Worm (Caenorhabditis elegans): Measurements from ENCODE around the gene F55B11.5.

The F55B11.5 gene

ce11 chrIV:14413386-14413785, 14.1 kb upstream of the F55B11.5 start:
- no peak for TF ChIP-seq drap-1 (GFP tag; optimal IDR thresholded peaks at IDR 0.05)
- no peak for TF ChIP-seq ceh-83 (GFP tag; optimal IDR thresholded peaks at IDR 0.05)
- TF ChIP-seq elt-1 (tag; optimal IDR thresholded peaks at IDR 0.05; ENCODE audit: borderline replicate concordance, insufficient read depth): no peak
- TF ChIP-seq ces-1 (GFP tag; optimal IDR thresholded peaks at IDR 0.05): no peak
- TF ChIP-seq ham-2 (GFP tag; optimal IDR thresholded peaks at IDR 0.05): no peak
- no peak for TF ChIP-seq nhr-76 (tag; optimal IDR thresholded peaks at IDR 0.05)
- no peak for TF ChIP-seq snpc-4 (tag; optimal IDR thresholded peaks at IDR 0.05)
- no peak for TF ChIP-seq nhr-28 (tag; optimal IDR thresholded peaks at IDR 0.05)
- no peak for TF ChIP-seq unc-39 (tag; optimal IDR thresholded peaks at IDR 0.05)
- TF ChIP-seq hlh-1 (tag; optimal IDR thresholded peaks at IDR 0.05): no peak
- no peak for TF ChIP-seq sem-2 (GFP tag; optimal IDR thresholded peaks at IDR 0.05)
- no peak for TF ChIP-seq pha-4 (tag; optimal IDR thresholded peaks at IDR 0.05)
- TF ChIP-seq M03D4.4 (tag; optimal IDR thresholded peaks at IDR 0.05): no peak

ce11 chrIV:14414200-14414599, 13.3 kb upstream of the F55B11.5 start:
- TF ChIP-seq nhr-237 (tag; optimal IDR thresholded peaks at IDR 0.05) (no peak), zip-8 (tag; optimal IDR thresholded peaks at IDR 0.05) (no peak), lsy-2 (tag; optimal IDR thresholded peaks at IDR 0.05) (no peak), elt-3 (tag; optimal IDR thresholded peaks at IDR 0.05) (no peak), pha-4 (tag; optimal IDR thresholded peaks at IDR 0.05) (no peak), nhr-12 (tag; optimal IDR thresholded peaks at IDR 0.05) (no peak), ceh-39 (tag; optimal IDR thresholded peaks at IDR 0.05) (no peak), mep-1 (tag; optimal IDR thresholded peaks at IDR 0.05) (no peak), snpc-4 (tag; optimal IDR thresholded peaks at IDR 0.05) (no peak), tbx-8 (GFP tag; optimal IDR thresholded peaks at IDR 0.05) (no peak), unc-39 (tag; optimal IDR thresholded peaks at IDR 0.05) (no peak), ztf-11 (tag; optimal IDR thresholded peaks at IDR 0.05) (no peak), bed-3 (GFP tag; optimal IDR thresholded peaks at IDR 0.05) (no peak), ceh-83 (GFP tag; optimal IDR thresholded peaks at IDR 0.05) (no peak), ceh-43 (GFP tag; optimal IDR thresholded peaks at IDR 0.05) (no peak), unc-120 (tag; optimal IDR thresholded peaks at IDR 0.05; ENCODE audit: poor library complexity, severe bottlenecking) (no peak), nhr-76 (tag; optimal IDR thresholded peaks at IDR 0.05) (no peak), lin-13 (tag; optimal IDR thresholded peaks at IDR 0.05) (no peak), M03D4.4 (tag; optimal IDR thresholded peaks at IDR 0.05) (no peak), nhr-2 (tag; optimal IDR thresholded peaks at IDR 0.05) (no peak)

ce11 chrIV:14417128-14417527, 10.4 kb upstream of the F55B11.5 start, which contains the start of gene F55B11.6:
Gene F55B11.6 (minus strand): TSS chrIV:14417228.
- TF ChIP-seq bed-3 (GFP tag; optimal IDR thresholded peaks at IDR 0.05): no peak
- no peak for TF ChIP-seq ceh-39 (tag; optimal IDR thresholded peaks at IDR 0.05)
- TF ChIP-seq mep-1 (tag; optimal IDR thresholded peaks at IDR 0.05): no peak
- no peak for TF ChIP-seq lin-32 (GFP tag; optimal IDR thresholded peaks at IDR 0.05)
- no peak for TF ChIP-seq zip-8 (tag; optimal IDR thresholded peaks at IDR 0.05)

ce11 chrIV:14421938-14422337, 5.6 kb upstream of the F55B11.5 start, which contains the start of gene F55B11.7:
Gene F55B11.7 (minus strand): TSS chrIV:14422038.
- TF ChIP-seq nhr-12 (tag; optimal IDR thresholded peaks at IDR 0.05) (no peak), flh-1 (GFP tag; optimal IDR thresholded peaks at IDR 0.05) (no peak), unc-120 (tag; optimal IDR thresholded peaks at IDR 0.05; ENCODE audit: poor library complexity, severe bottlenecking) (no peak), hlh-1 (tag; optimal IDR thresholded peaks at IDR 0.05) (no peak), ham-2 (GFP tag; optimal IDR thresholded peaks at IDR 0.05) (no peak), M03D4.4 (tag; optimal IDR thresholded peaks at IDR 0.05) (no peak), ceh-83 (GFP tag; optimal IDR thresholded peaks at IDR 0.05) (no peak), nhr-76 (tag; optimal IDR thresholded peaks at IDR 0.05) (no peak), lin-13 (tag; optimal IDR thresholded peaks at IDR 0.05) (no peak), unc-39 (tag; optimal IDR thresholded peaks at IDR 0.05) (no peak), zip-8 (tag; optimal IDR thresholded peaks at IDR 0.05) (no peak), drap-1 (GFP tag; optimal IDR thresholded peaks at IDR 0.05) (no peak), sptf-1 (tag; optimal IDR thresholded peaks at IDR 0.05) (no peak), ces-1 (GFP tag; optimal IDR thresholded peaks at IDR 0.05) (no peak)

ce11 chrIV:14423194-14423593, 4.3 kb upstream of the F55B11.5 start, which contains the start of gene F55B11.2:
Gene F55B11.2 (minus strand): TSS chrIV:14423294.
- TF ChIP-seq ceh-39 (tag; optimal IDR thresholded peaks at IDR 0.05) (no peak), nhr-76 (tag; optimal IDR thresholded peaks at IDR 0.05) (no peak), sem-2 (GFP tag; optimal IDR thresholded peaks at IDR 0.05) (no peak), nhr-28 (tag; optimal IDR thresholded peaks at IDR 0.05) (no peak), ztf-11 (tag; optimal IDR thresholded peaks at IDR 0.05) (no peak), elt-1 (tag; optimal IDR thresholded peaks at IDR 0.05; ENCODE audit: borderline replicate concordance, insufficient read depth) (no peak), unc-62 (GFP tag; optimal IDR thresholded peaks at IDR 0.05) (no peak), ces-1 (GFP tag; optimal IDR thresholded peaks at IDR 0.05) (no peak), lin-13 (tag; optimal IDR thresholded peaks at IDR 0.05) (no peak), bed-3 (GFP tag; optimal IDR thresholded peaks at IDR 0.05) (no peak), hlh-1 (tag; optimal IDR thresholded peaks at IDR 0.05) (no peak), drap-1 (GFP tag; optimal IDR thresholded peaks at IDR 0.05) (no peak), ham-2 (GFP tag; optimal IDR thresholded peaks at IDR 0.05) (no peak), mep-1 (tag; optimal IDR thresholded peaks at IDR 0.05) (no peak), ceh-83 (GFP tag; optimal IDR thresholded peaks at IDR 0.05) (no peak), elt-3 (tag; optimal IDR thresholded peaks at IDR 0.05) (no peak)
